Fruit fly (Drosophila melanogaster): Measurements from ENCODE around the gene CG42680.

Gene CG42680

dm6 chr2L:14545319-14545740, 42.7 kb downstream of the CG42680 start (continued):
- TF ChIP-seq CG8478 (optimal IDR thresholded peaks at IDR 0.05) (no peak), CG14965 (GFP tag; optimal IDR thresholded peaks at IDR 0.05; ENCODE audit: borderline replicate concordance) (peak; percentile 72), Optix (GFP tag; IDR thresholded peaks at IDR 0.05) (no peak), CG31441 (GFP tag; IDR thresholded peaks at IDR 0.05) (peak; percentile 44; the same call in 1 of the 2 replicates), Rfx (GFP tag; IDR thresholded peaks at IDR 0.05) (peak; percentile 40; the same call in 1 of the 2 replicates), pfk (GFP tag; optimal IDR thresholded peaks at IDR 0.05) (peak; percentile 7), CG10321 (GFP tag; IDR thresholded peaks at IDR 0.05) (no peak), ac (GFP tag; optimal IDR thresholded peaks at IDR 0.05) (peak; percentile 93), inv (GFP tag; IDR thresholded peaks at IDR 0.05; ENCODE audit: partially characterized antibody) (no peak), CG17802 (tag; optimal IDR thresholded peaks at IDR 0.05) (no peak), otp (GFP tag; IDR thresholded peaks at IDR 0.05) (peak; percentile 86), CG11695 (GFP tag; IDR thresholded peaks at IDR 0.05) (no peak), Dad (GFP tag; optimal IDR thresholded peaks at IDR 0.05) (no peak), tll (GFP tag; optimal IDR thresholded peaks at IDR 0.05) (peak in 1 of 2 experiments; percentile 91), mld (GFP tag; IDR thresholded peaks at IDR 0.05; ENCODE audit: partially characterized antibody) (no peak), CG11398 (GFP tag; optimal IDR thresholded peaks at IDR 0.05) (peak; percentile 59), Sox100B (GFP tag; optimal IDR thresholded peaks at IDR 0.05) (peak; percentile 28), kay (GFP tag; optimal IDR thresholded peaks at IDR 0.05) (peak; percentile 49), CG8924 (tag; optimal IDR thresholded peaks at IDR 0.05) (peak; percentile 76), Abd-B (GFP tag; optimal IDR thresholded peaks at IDR 0.05) (no peak), Drgx (GFP tag; IDR thresholded peaks at IDR 0.05) (no peak), trh (GFP tag; optimal IDR thresholded peaks at IDR 0.05) (peak; percentile 28), cg (GFP tag; optimal IDR thresholded peaks at IDR 0.05) (no peak), Meics (GFP tag; optimal IDR thresholded peaks at IDR 0.05) (no peak), cas (GFP tag; IDR thresholded peaks at IDR 0.05) (no peak), CG3847 (GFP tag; IDR thresholded peaks at IDR 0.05) (peak; percentile 19; the same call in 1 of the 2 replicates), CG2116 (GFP tag; optimal IDR thresholded peaks at IDR 0.05) (peak; percentile 55), Camta (GFP tag; optimal IDR thresholded peaks at IDR 0.05) (peak; percentile 20), Ada2b (GFP tag; IDR thresholded peaks at IDR 0.05) (no peak), CG10565 (GFP tag; optimal IDR thresholded peaks at IDR 0.05) (no peak), dmrt11E (tag; optimal IDR thresholded peaks at IDR 0.05) (peak; percentile 85), CG10979 (tag; optimal IDR thresholded peaks at IDR 0.05) (peak; percentile 7), CG2129 (GFP tag; IDR thresholded peaks at IDR 0.05; ENCODE audit: partially characterized antibody) (no peak), tna (GFP tag; IDR thresholded peaks at IDR 0.05; ENCODE audit: partially characterized antibody) (no peak)

- TF ChIP-seq CG11723 (GFP tag; optimal IDR thresholded peaks at IDR 0.05) (no peak), CG34224 (GFP tag; IDR thresholded peaks at IDR 0.05; ENCODE audit: partially characterized antibody) (no peak), TFAM (GFP tag; optimal IDR thresholded peaks at IDR 0.05) (no peak), Ets65A (GFP tag) (peak; percentile 47), CG16863 (GFP tag; optimal IDR thresholded peaks at IDR 0.05) (no peak), dpn (GFP tag; optimal IDR thresholded peaks at IDR 0.05) (no peak), sd (tag; optimal IDR thresholded peaks at IDR 0.05) (peak; percentile 18), gcm (GFP tag; optimal IDR thresholded peaks at IDR 0.05) (peak; percentile 83), CG17829 (tag; optimal IDR thresholded peaks at IDR 0.05) (no peak), dati (GFP tag; IDR thresholded peaks at IDR 0.05) (no peak), Asciz (GFP tag; optimal IDR thresholded peaks at IDR 0.05) (no peak), CG6791 (GFP tag; IDR thresholded peaks at IDR 0.05; ENCODE audit: partially characterized antibody) (0 out of 3 replicates have a peak, but pooled peaks have one; percentile 10), CG8290 (GFP tag; optimal IDR thresholded peaks at IDR 0.05) (no peak), CG8290 (tag; optimal IDR thresholded peaks at IDR 0.05) (peak in 1 of 2 experiments; percentile 22), CG8478 (optimal IDR thresholded peaks at IDR 0.05) (no peak), en (GFP tag; optimal IDR thresholded peaks at IDR 0.05) (no peak), grn (GFP tag; optimal IDR thresholded peaks at IDR 0.05) (peak; percentile 95), HHEX (GFP tag; optimal IDR thresholded peaks at IDR 0.05) (no peak), dm (GFP tag; optimal IDR thresholded peaks at IDR 0.05) (no peak)
Measured at dm6 chr2L:14540539-14541106, 47.4 kb downstream of the CG42680 start.
